Worm (Caenorhabditis elegans): Measurements from ENCODE around the gene srw-84.
"Not testable (repeated sequence)": the region's sequence is repeated elsewhere in the genome, so short reads cannot be mapped to it uniquely, and the experiment has no call there.

DNA sequence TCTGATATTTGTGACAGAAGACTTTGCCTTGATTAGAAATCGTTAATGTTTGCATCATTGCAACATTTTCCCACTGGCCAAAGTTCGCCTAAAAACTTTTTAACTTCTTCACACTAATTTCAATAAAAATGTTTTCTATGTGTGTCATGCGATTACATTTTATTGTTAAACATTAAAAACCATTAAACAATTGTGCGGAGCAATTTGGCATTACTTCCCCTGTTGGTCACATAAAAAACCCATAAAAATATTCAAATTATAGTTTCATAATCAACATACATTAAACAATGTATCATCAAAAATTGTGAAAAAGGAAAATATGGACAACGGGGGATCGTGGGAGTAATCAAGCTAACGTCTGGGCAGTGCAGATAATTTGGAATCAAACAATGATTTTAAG, 38.2 kb downstream of the srw-84 start:
- TF ChIP-seq mdl-1 (tag; optimal IDR thresholded peaks at IDR 0.05); unc-62 (GFP tag; optimal IDR thresholded peaks at IDR 0.05); nhr-25 (tag; optimal IDR thresholded peaks at IDR 0.05); fos-1 (tag; optimal IDR thresholded peaks at IDR 0.05); pha-4 (tag; optimal IDR thresholded peaks at IDR 0.05): not testable (repeated sequence)
